Worm (Caenorhabditis elegans) whole organism, midembryonic: ENCODE measurements around the gene C05D2.8.
A peak's percentile ranks its signal among the peaks of the same experiment; 100 is the strongest.

Source experiments
- T22C8.4 ChIP-seq: fragments of 200-800 bp; sonication (Bioruptor generic); IDR thresholded peaks from 2 replicates; pipeline ENCODE4 v1.3.6; 2022; ENCODE audit warnings: missing genetic modification characterization, missing compliant biosample characterization
- cog-1 ChIP-seq: sonication (generic microtip); optimal IDR thresholded peaks from 2 replicates; lab custom pipeline; 2016; ENCODE audit warnings: missing genetic modification characterization, missing compliant biosample characterization
- flt-1 ChIP-seq: fragments of 200-800 bp; sonication (Bioruptor generic); IDR thresholded peaks from 2 replicates; pipeline ENCODE4 v1.3.6; 2022; ENCODE audit warnings: missing genetic modification characterization, missing compliant biosample characterization
- tab-1 ChIP-seq: fragments of 200-800 bp; sonication (Bioruptor generic); IDR thresholded peaks from 2 replicates; pipeline ENCODE4 v1.3.6; 2022; ENCODE audit warnings: missing genetic modification characterization, missing compliant biosample characterization
- ztf-23 ChIP-seq: fragments of 200-800 bp; sonication (Bioruptor generic); IDR thresholded peaks from 2 replicates; pipeline ENCODE4 v1.3.6; 2022; ENCODE audit warnings: missing genetic modification reagents, missing genetic modification characterization, missing compliant biosample characterization
- ztf-29 ChIP-seq: fragments of 200-800 bp; sonication (Bioruptor generic); IDR thresholded peaks from 2 replicates; pipeline ENCODE4 v1.3.6; 2022; ENCODE audit warnings: missing genetic modification reagents, missing genetic modification characterization, missing compliant biosample characterization

ce11 chrIII:5566496-5566895 is 43.6 kb downstream of the C05D2.8 start:
- TF ChIP-seq flt-1 (GFP tag; lab: Robert Waterston, UW) = no peak
- no peak for TF ChIP-seq tab-1 (GFP tag; lab: Robert Waterston, UW)
- no peak for TF ChIP-seq cog-1 (tag; lab: Kevin White, UChicago)
- TF ChIP-seq ztf-23 (GFP tag; lab: Robert Waterston, UW) = peak; percentile 44; the same call in 1 of the 2 replicates
- no peak for TF ChIP-seq T22C8.4
- TF ChIP-seq ztf-29 = no peak
